Fruit fly (Drosophila melanogaster) whole organism, pupa: ENCODE measurements around the gene CG1622.

Source experiments
- CG10348 ChIP-seq: fragments of 200-800 bp; sonication (Bioruptor generic); IDR thresholded peaks from 2 replicates; pipeline ENCODE4 v1.3.6; 2022; ENCODE audit warnings: missing biosample characterization, missing genetic modification characterization
- CG13204 ChIP-seq: fragments of 200-800 bp; sonication (Bioruptor generic); optimal IDR thresholded peaks from 2 replicates; lab custom pipeline; 2018; ENCODE audit warnings: missing biosample characterization, mild to moderate bottlenecking, missing genetic modification characterization, moderate library complexity
- CG17806 ChIP-seq: fragments of 200-800 bp; sonication (Bioruptor generic); optimal IDR thresholded peaks from 2 replicates; lab custom pipeline; 2018; ENCODE audit warnings: missing biosample characterization, mild to moderate bottlenecking, missing genetic modification characterization, moderate library complexity
- CG34367 ChIP-seq: fragments of 200-800 bp; sonication (Bioruptor generic); optimal IDR thresholded peaks from 2 replicates; lab custom pipeline; 2018; ENCODE audit warnings: missing biosample characterization, mild to moderate bottlenecking, missing genetic modification characterization
- EcR ChIP-seq: fragments of 200-800 bp; sonication (Bioruptor generic); optimal IDR thresholded peaks from 3 replicates; lab custom pipeline; 2019; ENCODE audit warnings: missing biosample characterization, missing genetic modification characterization, mild to moderate bottlenecking, moderate library complexity, missing genetic modification reagents
- Pif1B ChIP-seq: fragments of 200-800 bp; sonication (Bioruptor generic); optimal IDR thresholded peaks from 3 replicates; lab custom pipeline; 2016; ENCODE audit warnings: missing biosample characterization, missing genetic modification characterization
- gl ChIP-seq: fragments of 200-800 bp; sonication (Bioruptor generic); optimal IDR thresholded peaks from 2 replicates; lab custom pipeline; 2018; ENCODE audit warnings: missing biosample characterization, mild to moderate bottlenecking, missing genetic modification characterization
- rn ChIP-seq: fragments of 200-800 bp; sonication (Bioruptor generic); IDR thresholded peaks from 2 replicates; pipeline ENCODE4 v1.3.6; 2022; ENCODE audit warnings: missing biosample characterization, missing genetic modification characterization

- TF ChIP-seq EcR (no peak), CG13204 (GFP tag; lab: Kevin White, UChicago) (no peak), gl (tag; lab: Kevin White, UChicago) (peak; percentile 30), CG10348 (GFP tag; lab: Robert Waterston, UW) (no peak), CG34367 (tag; lab: Kevin White, UChicago) (peak; percentile 18), Pif1B (GFP tag; lab: Kevin White, UChicago) (peak; percentile 29), rn (no peak), CG17806 (tag; lab: Kevin White, UChicago) (peak; percentile 51)
Measured at dm6 chrX:13276713-13277112, 20.2 kb upstream of the CG1622 start.
